Fruit fly (Drosophila melanogaster): ENCODE measurements around the gene Pfdn4.

Pfdn4 gene

DNA sequence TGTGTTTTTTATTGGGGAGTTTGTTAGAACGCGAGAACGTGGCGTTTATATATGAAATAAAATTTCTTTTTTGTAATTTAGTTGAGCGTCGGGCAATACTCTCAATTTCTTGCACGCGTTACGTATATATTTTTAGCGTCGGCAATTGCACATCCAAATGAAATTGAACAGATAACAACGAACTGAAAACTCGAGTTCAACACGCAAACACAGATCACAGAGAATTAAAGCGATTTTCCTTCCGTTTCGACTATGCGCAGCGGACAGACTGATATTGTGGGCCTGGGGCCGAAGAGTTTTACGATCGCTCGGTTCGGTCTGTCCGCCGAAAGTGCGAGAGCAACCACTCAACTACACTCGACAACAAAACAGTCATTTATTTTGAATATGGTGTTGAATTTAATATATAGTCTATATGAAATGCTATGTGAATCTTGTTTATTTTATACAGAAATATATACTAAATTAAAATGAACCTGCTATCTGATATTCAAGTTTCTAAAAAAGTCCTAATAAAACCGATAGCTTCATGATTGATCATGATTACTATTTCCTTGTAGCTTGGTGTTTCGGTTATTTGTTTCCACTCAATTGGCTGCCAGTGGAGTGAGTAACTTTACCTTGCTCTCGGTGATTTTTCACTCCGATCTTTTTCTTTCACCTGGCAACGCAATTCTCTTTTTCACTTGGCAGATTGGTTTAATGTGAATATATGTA is 12.6 kb downstream of the Pfdn4 start, which contains the start of gene CG46456 (continued):
- TF ChIP-seq CG12659 (GFP tag; optimal IDR thresholded peaks at IDR 0.05) = peak; percentile 95
- TF ChIP-seq CG13296 (GFP tag; optimal IDR thresholded peaks at IDR 0.05) = peak; percentile 98
- TF ChIP-seq Pdp1 (GFP tag; optimal IDR thresholded peaks at IDR 0.05) = peak; percentile 64 to 76
- peak; percentile 78 for TF ChIP-seq E2f2 (GFP tag; IDR thresholded peaks at IDR 0.05)
- peak; percentile 61; the same call in 1 of the 2 replicates for TF ChIP-seq CG17612 (GFP tag; IDR thresholded peaks at IDR 0.05)
- TF ChIP-seq peb (GFP tag; IDR thresholded peaks at IDR 0.05) = peak; percentile 68; the same call in 1 of the 2 replicates
- TF ChIP-seq pfk (GFP tag; optimal IDR thresholded peaks at IDR 0.05) = peak; percentile 45
- TF ChIP-seq kay (GFP tag; optimal IDR thresholded peaks at IDR 0.05) = peak; percentile 72
- TF ChIP-seq CG10654 (GFP tag; optimal IDR thresholded peaks at IDR 0.05) = peak; percentile 84
- peak; percentile 97 for TF ChIP-seq gsb-n (tag; optimal IDR thresholded peaks at IDR 0.05)
- peak; percentile 84 for TF ChIP-seq ap (GFP tag; IDR thresholded peaks at IDR 0.05)
- TF ChIP-seq hbn (GFP tag; IDR thresholded peaks at IDR 0.05; ENCODE audit: partially characterized antibody) = no peak
- no peak for TF ChIP-seq Dref (GFP tag; IDR thresholded peaks at IDR 0.05)
- TF ChIP-seq Sry-β (GFP tag; optimal IDR thresholded peaks at IDR 0.05) = peak; percentile 47
- peak; percentile 98 for TF ChIP-seq lab (GFP tag; optimal IDR thresholded peaks at IDR 0.05)
- TF ChIP-seq CG31224 (GFP tag; IDR thresholded peaks at IDR 0.05) = peak; percentile 86
- peak; percentile 95 for TF ChIP-seq phol (tag; optimal IDR thresholded peaks at IDR 0.05)
- peak; percentile 84 for TF ChIP-seq CG10959 (GFP tag; IDR thresholded peaks at IDR 0.05)
- peak; percentile 73 for TF ChIP-seq CG3995 (GFP tag; optimal IDR thresholded peaks at IDR 0.05)
- TF ChIP-seq CG2120 (GFP tag; optimal IDR thresholded peaks at IDR 0.05) = peak; percentile 94
- TF ChIP-seq mld (GFP tag; IDR thresholded peaks at IDR 0.05; ENCODE audit: partially characterized antibody) = no peak
- peak; percentile 92 for TF ChIP-seq CG34422 (GFP tag; IDR thresholded peaks at IDR 0.05)
- peak; percentile 22 for TF ChIP-seq tx (GFP tag; optimal IDR thresholded peaks at IDR 0.05)
- peak; percentile 65 for TF ChIP-seq CG7928 (GFP tag; optimal IDR thresholded peaks at IDR 0.05)
- peak; percentile 95 for TF ChIP-seq CG8388 (GFP tag; optimal IDR thresholded peaks at IDR 0.05)
- peak; percentile 94 for TF ChIP-seq tgo (GFP tag; IDR thresholded peaks at IDR 0.05)
- TF ChIP-seq bcd (GFP tag; optimal IDR thresholded peaks at IDR 0.05) = peak; percentile 92
- TF ChIP-seq Max (GFP tag; optimal IDR thresholded peaks at IDR 0.05) = peak; percentile 89
- peak; percentile 64 for TF ChIP-seq CG3065 (GFP tag; optimal IDR thresholded peaks at IDR 0.05)
- no peak for TF ChIP-seq cad (GFP tag; optimal IDR thresholded peaks at IDR 0.05)
- TF ChIP-seq CG2199 (GFP tag; IDR thresholded peaks at IDR 0.05) = no peak; the same call in 1 of the 3 replicates
- peak; percentile 87 for TF ChIP-seq CG9437 (GFP tag; optimal IDR thresholded peaks at IDR 0.05)
- TF ChIP-seq CG11560 (tag; IDR thresholded peaks at IDR 0.05) = peak; percentile 66; the same call in 2 of the 3 replicates
- peak; percentile 90 for TF ChIP-seq slbo (GFP tag; IDR thresholded peaks at IDR 0.05)
- peak; percentile 89 for TF ChIP-seq Asciz (GFP tag; optimal IDR thresholded peaks at IDR 0.05)
- TF ChIP-seq CG12219 (GFP tag; optimal IDR thresholded peaks at IDR 0.05) = peak; percentile 94
- TF ChIP-seq Antp (GFP tag; optimal IDR thresholded peaks at IDR 0.05) = peak; percentile 31
- TF ChIP-seq al (GFP tag; IDR thresholded peaks at IDR 0.05) = peak; percentile 85
- no peak for TF ChIP-seq Doc3 (GFP tag; IDR thresholded peaks at IDR 0.05; ENCODE audit: partially characterized antibody)
- TF ChIP-seq HLHmδ (GFP tag; optimal IDR thresholded peaks at IDR 0.05) = peak; percentile 23
- no peak for TF ChIP-seq ERR (GFP tag; optimal IDR thresholded peaks at IDR 0.05)
- TF ChIP-seq sens (GFP tag) = peak; percentile 94
- TF ChIP-seq Hand (GFP tag; optimal IDR thresholded peaks at IDR 0.05) = peak; percentile 94
- TF ChIP-seq CG10431 (GFP tag; optimal IDR thresholded peaks at IDR 0.05) = peak; percentile 87
- peak; percentile 84 for TF ChIP-seq CG11723 (GFP tag; optimal IDR thresholded peaks at IDR 0.05)
- TF ChIP-seq CG2712 (tag; optimal IDR thresholded peaks at IDR 0.05) = peak; percentile 98
- peak; percentile 52 for TF ChIP-seq CG10565 (GFP tag; optimal IDR thresholded peaks at IDR 0.05)
- TF ChIP-seq sob (GFP tag; IDR thresholded peaks at IDR 0.05) = peak; percentile 92
- peak; percentile 96 for TF ChIP-seq CG15269 (tag; optimal IDR thresholded peaks at IDR 0.05)
